Worm (Caenorhabditis elegans) whole organism, late embryonic: ENCODE measurements around the gene sri-21.

ENCODE experiments used
- ceh-30 ChIP-seq: fragments of 150-350 bp; optimal IDR thresholded peaks from 2 replicates; lab custom pipeline; 2014; ENCODE audit warnings: missing biosample characterization, missing genetic modification characterization
- dve-1 ChIP-seq: sonication (generic microtip); optimal IDR thresholded peaks from 2 replicates; lab custom pipeline; 2017; ENCODE audit warnings: antibody characterized with exemption, mild to moderate bottlenecking, missing genetic modification characterization, missing compliant biosample characterization
- elt-2 ChIP-seq: sonication (generic microtip); optimal IDR thresholded peaks from 2 replicates; lab custom pipeline; 2016; ENCODE audit warnings: missing genetic modification reagents, missing genetic modification characterization, missing compliant biosample characterization
- tbx-2 ChIP-seq: sonication (generic microtip); optimal IDR thresholded peaks from 2 replicates; lab custom pipeline; 2016; ENCODE audit warnings: missing genetic modification characterization, missing compliant biosample characterization
- ttx-3 ChIP-seq: sonication (generic microtip); optimal IDR thresholded peaks from 2 replicates; lab custom pipeline; 2016; ENCODE audit warnings: missing genetic modification reagents, missing genetic modification characterization, missing compliant biosample characterization
- unc-3 ChIP-seq, 2 experiments: fragments of 200-800 bp in 1 of 2; sonication (Bioruptor generic) in 1 of 2; sonication (generic microtip) in 1 of 2; conservative IDR thresholded peaks in 1 of 2; optimal IDR thresholded peaks in 1 of 2; 2 replicates each; pipeline versions ENCODE4 v1.3.6 to Lab custom; 2016 to 2022; ENCODE audit warnings: missing compliant biosample characterization in 2 of 2, missing genetic modification characterization in 2 of 2, missing genetic modification reagents in 1 of 2

ce11 chrV:3541117-3541516, 8.5 kb upstream of the sri-21 start, which contains the start of gene srbc-67:
- TF ChIP-seq tbx-2 (no peak), ceh-30 (no peak), ttx-3 (tag; lab: Kevin White, UChicago) (no peak), dve-1 (tag; lab: Kevin White, UChicago) (no peak), unc-3 (GFP tag; conservative IDR thresholded peaks at IDR 0.05; lab: Robert Waterston, UW) (no peak), unc-3 (tag; optimal IDR thresholded peaks at IDR 0.05; lab: Kevin White, UChicago) (no peak), elt-2 (tag; lab: Kevin White, UChicago) (no peak)
